Worm (Caenorhabditis elegans): ENCODE data around the gene nspc-18.

DNA sequence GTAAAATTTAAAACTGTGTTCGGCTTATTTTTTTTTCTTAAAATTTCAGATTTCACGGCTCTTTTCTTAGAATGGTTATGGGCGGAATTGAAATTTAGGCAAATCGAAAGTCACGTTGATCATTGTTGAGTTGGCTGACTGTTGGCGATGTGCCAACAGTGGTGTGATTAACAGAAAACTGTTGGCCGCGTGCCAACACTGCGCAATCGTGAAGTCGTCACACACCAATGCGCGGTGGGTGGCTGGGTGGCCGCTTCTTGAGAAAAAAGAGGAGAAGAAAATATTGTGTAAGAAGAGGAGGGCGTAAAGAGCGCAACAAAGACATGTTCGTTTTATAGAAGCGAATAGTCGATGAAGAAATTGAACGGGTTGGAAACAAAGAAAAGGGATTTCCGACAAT lies 36.4 kb downstream of the nspc-18 start:
- TF ChIP-seq elt-3 (tag; optimal IDR thresholded peaks at IDR 0.05), result no peak
- no peak for TF ChIP-seq snpc-4 (tag; optimal IDR thresholded peaks at IDR 0.05)
- TF ChIP-seq ztf-11 (tag; optimal IDR thresholded peaks at IDR 0.05), result no peak
- TF ChIP-seq unc-39 (tag; optimal IDR thresholded peaks at IDR 0.05), result no peak
- TF ChIP-seq nhr-76 (tag; optimal IDR thresholded peaks at IDR 0.05), result no peak
- TF ChIP-seq ceh-83 (GFP tag; optimal IDR thresholded peaks at IDR 0.05), result no peak
- TF ChIP-seq cnd-1 (tag; optimal IDR thresholded peaks at IDR 0.05), result peak; percentile 55
- no peak for TF ChIP-seq sem-2 (GFP tag; optimal IDR thresholded peaks at IDR 0.05)
- TF ChIP-seq ceh-39 (tag; optimal IDR thresholded peaks at IDR 0.05), result peak; percentile 70
- TF ChIP-seq lsy-2 (tag; optimal IDR thresholded peaks at IDR 0.05), result no peak
- TF ChIP-seq unc-62 (GFP tag; optimal IDR thresholded peaks at IDR 0.05), result no peak
- TF ChIP-seq nhr-12 (tag; optimal IDR thresholded peaks at IDR 0.05), result no peak

Measured in whole organism, mixed stage, embryonic.